Fruit fly (Drosophila melanogaster): Measurements from ENCODE around the gene CG13133.

- TF ChIP-seq psq (optimal IDR thresholded peaks at IDR 0.05) (no peak), h (optimal IDR thresholded peaks at IDR 0.05) (no peak), Sin3A (optimal IDR thresholded peaks at IDR 0.05) (no peak), insv (optimal IDR thresholded peaks at IDR 0.05) (no peak)
Observed at dm6 chr2L:10049280-10049679, 42.9 kb downstream of the CG13133 start, which contains the start of gene CG33301.
